Fruit fly (Drosophila melanogaster) whole organism, adult: ENCODE measurements around the gene Pkc98E.
A peak's percentile ranks its signal among the peaks of the same experiment; 100 is the strongest.

Experiments
- CG11617 ChIP-seq: fragments of 200-800 bp; sonication (Bioruptor generic); optimal IDR thresholded peaks from 2 replicates; lab custom pipeline; 2017; ENCODE audit warnings: mild to moderate bottlenecking, missing biosample characterization, missing genetic modification reagents, missing genetic modification characterization
- CG12768 ChIP-seq: fragments of 200-800 bp; sonication (Bioruptor generic); optimal IDR thresholded peaks from 2 replicates; lab custom pipeline; 2017; ENCODE audit warnings: missing biosample characterization, missing genetic modification characterization, mild to moderate bottlenecking, moderate library complexity, missing genetic modification reagents
- CG14711 ChIP-seq: fragments of 200-800 bp; sonication (Bioruptor generic); optimal IDR thresholded peaks from 2 replicates; lab custom pipeline; 2018; ENCODE audit warnings: missing biosample characterization, mild to moderate bottlenecking, missing genetic modification characterization, moderate library complexity
- CG1620 ChIP-seq: fragments of 200-800 bp; sonication (Bioruptor generic); optimal IDR thresholded peaks from 2 replicates; lab custom pipeline; 2016; ENCODE audit warnings: missing biosample characterization, missing genetic modification characterization
- CG33017 ChIP-seq: fragments of 200-800 bp; sonication (Bioruptor generic); optimal IDR thresholded peaks from 2 replicates; lab custom pipeline; 2018; ENCODE audit warnings: missing biosample characterization, mild to moderate bottlenecking, missing genetic modification characterization, moderate library complexity
- CG5204 ChIP-seq: fragments of 200-800 bp; sonication (Bioruptor generic); optimal IDR thresholded peaks from 2 replicates; lab custom pipeline; 2016; ENCODE audit warnings: missing biosample characterization, missing genetic modification characterization
- CG7045 ChIP-seq: fragments of 200-800 bp; sonication (Bioruptor generic); optimal IDR thresholded peaks from 2 replicates; lab custom pipeline; 2017; ENCODE audit warnings: missing biosample characterization, mild to moderate bottlenecking, missing genetic modification characterization
- CG7101 ChIP-seq: fragments of 200-800 bp; sonication (Bioruptor generic); optimal IDR thresholded peaks from 2 replicates; lab custom pipeline; 2018; ENCODE audit warnings: missing biosample characterization, mild to moderate bottlenecking, missing genetic modification characterization, moderate library complexity
- Clk ChIP-seq: fragments of 200-800 bp; sonication (Bioruptor generic); optimal IDR thresholded peaks from 2 replicates; lab custom pipeline; 2017; ENCODE audit warnings: missing biosample characterization, missing genetic modification characterization
- Crg-1 ChIP-seq: fragments of 200-800 bp; sonication (Bioruptor generic); optimal IDR thresholded peaks from 2 replicates; lab custom pipeline; 2016; ENCODE audit warnings: missing biosample characterization, missing genetic modification characterization
- Hr96 ChIP-seq: fragments of 200-800 bp; sonication (Bioruptor generic); optimal IDR thresholded peaks from 2 replicates; lab custom pipeline; 2016; ENCODE audit warnings: missing biosample characterization, missing genetic modification characterization
- Mnt ChIP-seq: fragments of 200-800 bp; sonication (Bioruptor generic); optimal IDR thresholded peaks from 2 replicates; lab custom pipeline; 2016; ENCODE audit warnings: missing biosample characterization, mild to moderate bottlenecking, missing genetic modification characterization
- bab1 ChIP-seq: fragments of 200-800 bp; sonication (Bioruptor generic); optimal IDR thresholded peaks from 3 replicates; lab custom pipeline; 2019; ENCODE audit warnings: missing biosample characterization, mild to moderate bottlenecking, missing genetic modification characterization, moderate library complexity
- cic ChIP-seq: fragments of 200-800 bp; sonication (Bioruptor generic); optimal IDR thresholded peaks from 2 replicates; lab custom pipeline; 2017; ENCODE audit warnings: missing biosample characterization, mild to moderate bottlenecking, missing genetic modification characterization, moderate library complexity
- cnc ChIP-seq, 2 experiments: fragments of >200 bp; optimal IDR thresholded peaks; 2 replicates each; lab custom pipeline; 2017
- kay ChIP-seq: fragments of 200-800 bp; sonication (Bioruptor generic); peaks from one replicate; lab custom pipeline; 2016; ENCODE audit warnings: missing biosample characterization, missing genetic modification characterization, borderline replicate concordance
- ovo ChIP-seq: fragments of 200-800 bp; sonication (Bioruptor generic); optimal IDR thresholded peaks from 2 replicates; lab custom pipeline; 2016; ENCODE audit warnings: missing biosample characterization, missing genetic modification characterization
- pad ChIP-seq: fragments of 200-800 bp; sonication (Bioruptor generic); optimal IDR thresholded peaks from 3 replicates; lab custom pipeline; 2017; ENCODE audit warnings: missing biosample characterization, missing genetic modification characterization, mild to moderate bottlenecking, moderate library complexity, missing genetic modification reagents
- tj ChIP-seq: fragments of 200-800 bp; sonication (Bioruptor generic); optimal IDR thresholded peaks from 3 replicates; lab custom pipeline; 2017; ENCODE audit warnings: missing biosample characterization, mild to moderate bottlenecking, missing genetic modification characterization, moderate library complexity
- toe ChIP-seq: fragments of 200-800 bp; sonication (Bioruptor generic); optimal IDR thresholded peaks from 2 replicates; lab custom pipeline; 2016; ENCODE audit warnings: missing biosample characterization, missing genetic modification characterization

Pkc98E gene

dm6 chr3R:29038960-29039581, at the start of gene Pkc98E, which contains the start of gene Slu7:
TSS of gene Pkc98E (plus strand) at chr3R:29039156.
TSS of gene Slu7 (minus strand) at chr3R:29039071.
- peak; percentile 62 for TF ChIP-seq CG14711 (tag; lab: Kevin White, UChicago)
- peak; percentile 90 for TF ChIP-seq CG1620 (GFP tag; lab: Kevin White, UChicago)
- peak; percentile 80 for TF ChIP-seq pad (GFP tag; lab: Kevin White, UChicago)
- TF ChIP-seq CG7045 (GFP tag; lab: Kevin White, UChicago): peak; percentile 47
- peak; percentile 35 for TF ChIP-seq cic (GFP tag; lab: Kevin White, UChicago)
- TF ChIP-seq CG7101 (tag; lab: Kevin White, UChicago): peak; percentile 82
- TF ChIP-seq bab1 (GFP tag; lab: Kevin White, UChicago): peak; percentile 66
- peak; percentile 87 for TF ChIP-seq Crg-1
- TF ChIP-seq CG12768 (GFP tag; lab: Kevin White, UChicago): peak; percentile 79
- no peak for TF ChIP-seq kay (GFP tag; lab: Kevin White, UChicago)
- peak; percentile 65 for TF ChIP-seq toe (GFP tag; lab: Kevin White, UChicago)
- no peak for TF ChIP-seq cnc (optimal IDR thresholded peaks at IDR 0.05; lab: Kevin White, UChicago)
- peak; percentile 81 for TF ChIP-seq Mnt (GFP tag; lab: Kevin White, UChicago)
- TF ChIP-seq Clk (GFP tag; lab: Kevin White, UChicago): peak; percentile 65
- TF ChIP-seq tj: no peak
- TF ChIP-seq ovo: peak; percentile 63
- peak; percentile 70 for TF ChIP-seq CG5204 (GFP tag; lab: Kevin White, UChicago)
- peak; percentile 67 for TF ChIP-seq Hr96 (GFP tag; lab: Kevin White, UChicago)
- peak; percentile 37 for TF ChIP-seq CG33017 (tag; lab: Kevin White, UChicago)
- peak; percentile 10 for TF ChIP-seq CG11617

- TF ChIP-seq Clk (GFP tag; lab: Kevin White, UChicago) (no peak), CG14711 (tag; lab: Kevin White, UChicago) (no peak), ovo (no peak), bab1 (GFP tag; lab: Kevin White, UChicago) (no peak), CG11617 (no peak), CG33017 (tag; lab: Kevin White, UChicago) (no peak), CG5204 (GFP tag; lab: Kevin White, UChicago) (no peak), CG7101 (tag; lab: Kevin White, UChicago) (no peak), Mnt (GFP tag; lab: Kevin White, UChicago) (no peak), CG7045 (GFP tag; lab: Kevin White, UChicago) (no peak), CG12768 (GFP tag; lab: Kevin White, UChicago) (no peak), toe (GFP tag; lab: Kevin White, UChicago) (no peak), Hr96 (GFP tag; lab: Kevin White, UChicago) (no peak), kay (GFP tag; lab: Kevin White, UChicago) (no peak), Crg-1 (no peak), pad (GFP tag; lab: Kevin White, UChicago) (no peak), cic (GFP tag; lab: Kevin White, UChicago) (no peak)
Measured at dm6 chr3R:28989388-28989787, 49.6 kb upstream of the Pkc98E start.

- TF ChIP-seq CG33017 (tag; lab: Kevin White, UChicago) (no peak), cnc (optimal IDR thresholded peaks at IDR 0.05; lab: Kevin White, UChicago) (no peak), pad (GFP tag; lab: Kevin White, UChicago) (no peak), CG7045 (GFP tag; lab: Kevin White, UChicago) (no peak), CG11617 (no peak), CG7101 (tag; lab: Kevin White, UChicago) (no peak), Mnt (GFP tag; lab: Kevin White, UChicago) (no peak), tj (no peak), kay (GFP tag; lab: Kevin White, UChicago) (no peak), CG14711 (tag; lab: Kevin White, UChicago) (no peak), CG5204 (GFP tag; lab: Kevin White, UChicago) (no peak)
Measured at dm6 chr3R:28990695-28991094, 48.3 kb upstream of the Pkc98E start.

- TF ChIP-seq cic (GFP tag; lab: Kevin White, UChicago) (no peak), CG12768 (GFP tag; lab: Kevin White, UChicago) (no peak), Mnt (GFP tag; lab: Kevin White, UChicago) (no peak), bab1 (GFP tag; lab: Kevin White, UChicago) (no peak), CG14711 (tag; lab: Kevin White, UChicago) (no peak), CG33017 (tag; lab: Kevin White, UChicago) (no peak), CG1620 (GFP tag; lab: Kevin White, UChicago) (no peak), tj (no peak), kay (GFP tag; lab: Kevin White, UChicago) (no peak), CG7045 (GFP tag; lab: Kevin White, UChicago) (no peak), ovo (no peak), Hr96 (GFP tag; lab: Kevin White, UChicago) (no peak), CG5204 (GFP tag; lab: Kevin White, UChicago) (no peak), Crg-1 (no peak), pad (GFP tag; lab: Kevin White, UChicago) (no peak), cnc (optimal IDR thresholded peaks at IDR 0.05; lab: Kevin White, UChicago) (no peak), toe (GFP tag; lab: Kevin White, UChicago) (no peak)
Measured at dm6 chr3R:28998999-28999398, 40.0 kb upstream of the Pkc98E start.

- no peak for TF ChIP-seq cnc (optimal IDR thresholded peaks at IDR 0.05; lab: Kevin White, UChicago)
- no peak for TF ChIP-seq CG5204 (GFP tag; lab: Kevin White, UChicago)
- TF ChIP-seq CG14711 (tag; lab: Kevin White, UChicago): no peak
- TF ChIP-seq ovo: no peak
- TF ChIP-seq CG7101 (tag; lab: Kevin White, UChicago): no peak
- TF ChIP-seq CG11617: no peak
- TF ChIP-seq CG1620 (GFP tag; lab: Kevin White, UChicago): no peak
- no peak for TF ChIP-seq Clk (GFP tag; lab: Kevin White, UChicago)
- no peak for TF ChIP-seq Hr96 (GFP tag; lab: Kevin White, UChicago)
- no peak for TF ChIP-seq bab1 (GFP tag; lab: Kevin White, UChicago)
- TF ChIP-seq CG12768 (GFP tag; lab: Kevin White, UChicago): no peak
- no peak for TF ChIP-seq toe (GFP tag; lab: Kevin White, UChicago)
- no peak for TF ChIP-seq kay (GFP tag; lab: Kevin White, UChicago)
Measured at dm6 chr3R:29000001-29000400, 39.0 kb upstream of the Pkc98E start.
